Worm (Caenorhabditis elegans) whole organism, L4 larva: Measurements from ENCODE around the gene cpr-8.

ENCODE experiments used
- F49E8.2 ChIP-seq: sonication (generic microtip); optimal IDR thresholded peaks from 2 replicates; lab custom pipeline; 2016; ENCODE audit warnings: missing compliant biosample characterization, mild to moderate bottlenecking, missing genetic modification characterization, borderline replicate concordance
- R02D3.7 ChIP-seq: fragments of 150-350 bp; sonication (generic microtip); optimal IDR thresholded peaks from 3 replicates; lab custom pipeline; 2014; ENCODE audit warnings: missing biosample characterization, missing genetic modification characterization
- Y105C5A.15 ChIP-seq: fragments of 200-800 bp; sonication (Bioruptor generic); IDR thresholded peaks from 2 replicates; pipeline ENCODE4 v1.3.6; 2022; ENCODE audit warnings: missing genetic modification characterization, missing compliant biosample characterization
- Y5F2A.4 ChIP-seq: fragments of 200-800 bp; sonication (Bioruptor generic); optimal IDR thresholded peaks from 2 replicates; lab custom pipeline; 2018; ENCODE audit warnings: mild to moderate bottlenecking, missing genetic modification characterization, missing compliant biosample characterization
- ZK337.2 ChIP-seq: fragments of 200-800 bp; sonication (Bioruptor generic); IDR thresholded peaks from 2 replicates; pipeline ENCODE4 v1.3.6; 2022; ENCODE audit warnings: missing genetic modification reagents, missing genetic modification characterization, missing compliant biosample characterization
- arid-1 ChIP-seq: fragments of 200-800 bp; sonication (Bioruptor generic); conservative IDR thresholded peaks from 2 replicates; pipeline ENCODE4 v1.3.6; 2022; ENCODE audit warnings: missing genetic modification reagents, missing genetic modification characterization, missing compliant biosample characterization
- attf-4 ChIP-seq: sonication (generic microtip); optimal IDR thresholded peaks from 3 replicates; lab custom pipeline; 2017; ENCODE audit warnings: missing biosample characterization, missing genetic modification characterization
- daf-16 ChIP-seq, 3 experiments: sonication (generic microtip); optimal IDR thresholded peaks; 2 replicates each; lab custom pipeline; 2016 to 2017; ENCODE audit warnings: missing genetic modification characterization in 3 of 3, missing genetic modification reagents in 3 of 3, mild to moderate bottlenecking in 2 of 3, missing compliant biosample characterization in 2 of 3, missing biosample characterization in 1 of 3, moderate library complexity in 1 of 3
- daf-19 ChIP-seq: fragments of 200-800 bp; sonication (Bioruptor generic); conservative IDR thresholded peaks from 2 replicates; pipeline ENCODE4 v1.3.6; 2022; ENCODE audit warnings: missing genetic modification characterization, missing compliant biosample characterization
- daf-8 ChIP-seq: fragments of 200-800 bp; sonication (Bioruptor generic); IDR thresholded peaks from 2 replicates; pipeline ENCODE4 v1.3.6; 2022; ENCODE audit warnings: missing genetic modification characterization, missing compliant biosample characterization
- dmd-6 ChIP-seq: fragments of 200-800 bp; sonication (Bioruptor generic); IDR thresholded peaks from 2 replicates; pipeline ENCODE4 v1.3.6; 2022; ENCODE audit warnings: missing genetic modification reagents, missing genetic modification characterization, missing compliant biosample characterization
- dmd-8 ChIP-seq: fragments of 200-800 bp; sonication (Bioruptor generic); IDR thresholded peaks from 2 replicates; pipeline ENCODE4 v1.3.6; 2022; ENCODE audit warnings: missing genetic modification characterization, missing compliant biosample characterization
- dmd-9 ChIP-seq: fragments of 200-800 bp; sonication (Bioruptor generic); IDR thresholded peaks from 2 replicates; pipeline ENCODE4 v1.3.6; 2022; ENCODE audit warnings: missing genetic modification reagents, missing genetic modification characterization, missing compliant biosample characterization
- dve-1 ChIP-seq: sonication (generic microtip); optimal IDR thresholded peaks from 2 replicates; lab custom pipeline; 2017; ENCODE audit warnings: antibody characterized with exemption, mild to moderate bottlenecking, missing genetic modification characterization, missing compliant biosample characterization; ENCODE audit not compliant: insufficient read depth
- fos-1 ChIP-seq: fragments of 150-350 bp; optimal IDR thresholded peaks from 2 replicates; lab custom pipeline; 2014; ENCODE audit warnings: missing biosample characterization, missing genetic modification characterization
- hif-1 ChIP-seq, 2 experiments: sonication (generic microtip); optimal IDR thresholded peaks; 2 replicates each; lab custom pipeline; 2016 to 2017; ENCODE audit warnings: missing compliant biosample characterization in 2 of 2, missing genetic modification characterization in 2 of 2, missing genetic modification reagents in 2 of 2, missing genotype in 2 of 2, mild to moderate bottlenecking in 1 of 2
- hlh-11 ChIP-seq: fragments of 200-800 bp; sonication (Bioruptor generic); optimal IDR thresholded peaks from 2 replicates; lab custom pipeline; 2018; ENCODE audit warnings: mild to moderate bottlenecking, missing genetic modification characterization, missing compliant biosample characterization
- hmg-1.1 ChIP-seq: fragments of 200-800 bp; sonication (Bioruptor generic); IDR thresholded peaks from 2 replicates; pipeline ENCODE4 v1.3.6; 2022; ENCODE audit warnings: missing genetic modification reagents, missing genetic modification characterization, missing compliant biosample characterization
- lin-15B ChIP-seq: fragments of 150-350 bp; sonication (generic microtip); optimal IDR thresholded peaks from 3 replicates; lab custom pipeline; 2014; ENCODE audit warnings: missing biosample characterization, missing genetic modification characterization
- lin-29 ChIP-seq: fragments of 200-800 bp; sonication (Bioruptor generic); IDR thresholded peaks from 2 replicates; pipeline ENCODE4 v1.3.6; 2022; ENCODE audit warnings: missing genetic modification reagents, missing genetic modification characterization, missing compliant biosample characterization
- lin-38 ChIP-seq: fragments of 200-800 bp; sonication (Bioruptor generic); IDR thresholded peaks from 2 replicates; pipeline ENCODE4 v1.3.6; 2022; ENCODE audit warnings: missing genetic modification reagents, missing genetic modification characterization, missing compliant biosample characterization
- lsy-2 ChIP-seq, 2 experiments: fragments of 150-350 bp in 1 of 2; sonication (generic microtip) in 1 of 2; optimal IDR thresholded peaks; 2 replicates each; lab custom pipeline; 2014 to 2017; ENCODE audit warnings: missing biosample characterization in 2 of 2, missing genetic modification characterization in 2 of 2
- madf-5 ChIP-seq, 2 experiments: fragments of 200-800 bp; sonication (Bioruptor generic); IDR thresholded peaks; 2 replicates each; pipeline ENCODE4 v1.3.6; 2022; ENCODE audit warnings: missing compliant biosample characterization in 2 of 2, missing genetic modification characterization in 2 of 2
- mdl-1 ChIP-seq, 2 experiments: fragments of 150-350 bp in 1 of 2; sonication (generic microtip) in 1 of 2; optimal IDR thresholded peaks; 2 replicates each; lab custom pipeline; 2014 to 2017; ENCODE audit warnings: missing biosample characterization in 2 of 2, missing genetic modification characterization in 2 of 2
- mes-2 ChIP-seq: sonication (generic microtip); optimal IDR thresholded peaks from 2 replicates; lab custom pipeline; 2016; ENCODE audit warnings: missing genotype, mild to moderate bottlenecking, missing genetic modification characterization, missing compliant biosample characterization; ENCODE audit not compliant: poor library complexity, severe bottlenecking
- nhr-11 ChIP-seq: fragments of 150-350 bp; optimal IDR thresholded peaks from 2 replicates; lab custom pipeline; 2014; ENCODE audit warnings: missing biosample characterization, missing genetic modification characterization
- nhr-25 ChIP-seq: sonication (generic microtip); optimal IDR thresholded peaks from 2 replicates; lab custom pipeline; 2017; ENCODE audit warnings: missing genetic modification characterization, mild to moderate bottlenecking, missing compliant biosample characterization, antibody characterized with exemption, moderate library complexity, borderline replicate concordance; ENCODE audit not compliant: insufficient read depth
- nhr-28 ChIP-seq: fragments of 150-350 bp; optimal IDR thresholded peaks from 2 replicates; lab custom pipeline; 2014; ENCODE audit warnings: missing biosample characterization, missing genetic modification characterization
- nhr-41 ChIP-seq: fragments of 200-800 bp; sonication (Bioruptor generic); IDR thresholded peaks from 2 replicates; pipeline ENCODE4 v1.3.6; 2022; ENCODE audit warnings: missing genetic modification reagents, missing genetic modification characterization, missing compliant biosample characterization
- nhr-42 ChIP-seq: fragments of 200-800 bp; sonication (Bioruptor generic); IDR thresholded peaks from 2 replicates; pipeline ENCODE4 v1.3.6; 2022; ENCODE audit warnings: missing genetic modification characterization, missing compliant biosample characterization
- nhr-6 ChIP-seq: fragments of 150-350 bp; optimal IDR thresholded peaks from 2 replicates; lab custom pipeline; 2014; ENCODE audit warnings: missing biosample characterization, missing genetic modification characterization
- pqm-1 ChIP-seq: sonication (generic microtip); optimal IDR thresholded peaks from 2 replicates; lab custom pipeline; 2017; ENCODE audit warnings: missing biosample characterization, missing genetic modification characterization
- sdz-12 ChIP-seq: fragments of 200-800 bp; sonication (Bioruptor generic); optimal IDR thresholded peaks from 2 replicates; lab custom pipeline; 2018; ENCODE audit warnings: mild to moderate bottlenecking, missing genetic modification characterization, missing compliant biosample characterization
- skn-1 ChIP-seq: fragments of 150-350 bp; optimal IDR thresholded peaks from 2 replicates; lab custom pipeline; 2014; ENCODE audit warnings: missing biosample characterization, missing genetic modification characterization
- tra-1 ChIP-seq: fragments of 200-800 bp; sonication (Bioruptor generic); IDR thresholded peaks from 2 replicates; pipeline ENCODE4 v1.3.6; 2022; ENCODE audit warnings: missing genetic modification reagents, missing genetic modification characterization, missing compliant biosample characterization
- unc-39 ChIP-seq: sonication (generic microtip); optimal IDR thresholded peaks from 2 replicates; lab custom pipeline; 2017; ENCODE audit warnings: missing biosample characterization, missing genetic modification characterization
- unc-62 ChIP-seq, 3 experiments: fragments of 150-350 bp in 1 of 3; sonication (generic microtip); optimal IDR thresholded peaks in 2 of 3; peaks in 1 of 3; 1 replicate in 1 of 3; 2 replicates in 2 of 3; lab custom pipeline; 2014 to 2017; ENCODE audit warnings: missing biosample characterization in 3 of 3, missing genetic modification characterization in 3 of 3, missing genetic modification reagents in 3 of 3, missing genotype in 1 of 3
- zfp-3 ChIP-seq: fragments of 200-800 bp; sonication (Bioruptor generic); conservative IDR thresholded peaks from 2 replicates; pipeline ENCODE4 v1.3.6; 2022; ENCODE audit warnings: missing genetic modification reagents, missing genetic modification characterization, missing compliant biosample characterization
- zip-2 ChIP-seq: fragments of 150-350 bp; optimal IDR thresholded peaks from 2 replicates; lab custom pipeline; 2014; ENCODE audit warnings: missing biosample characterization, missing genetic modification characterization
- ztf-7 ChIP-seq: fragments of 150-350 bp; optimal IDR thresholded peaks from 2 replicates; lab custom pipeline; 2014; ENCODE audit warnings: missing biosample characterization, missing genetic modification characterization

Gene cpr-8

ce11 chrV:1154472-1155278, 20.3 kb downstream of the cpr-8 start (continued):
- TF ChIP-seq nhr-6 (tag; lab: Kevin White, UChicago), result peak; percentile 6
- no peak for TF ChIP-seq lin-15B (tag; lab: Kevin White, UChicago)
- no peak for TF ChIP-seq Y5F2A.4 (GFP tag; lab: Kevin White, UChicago)
- no peak for TF ChIP-seq Y105C5A.15 (GFP tag; lab: Robert Waterston, UW)
- TF ChIP-seq nhr-11, result no peak
- TF ChIP-seq dmd-8 (GFP tag; lab: Robert Waterston, UW), result no peak
- TF ChIP-seq mdl-1 (tag; optimal IDR thresholded peaks at IDR 0.05; lab: Kevin White, UChicago), result no peak
- TF ChIP-seq tra-1 (GFP tag; lab: Robert Waterston, UW), result peak; percentile 37; the same call in 1 of the 2 replicates
- TF ChIP-seq skn-1, result no peak
- TF ChIP-seq fos-1 (tag; lab: Kevin White, UChicago), result no peak

ce11 chrV:1155914-1156313, 21.5 kb downstream of the cpr-8 start, which contains the start of gene cmd-1:
Gene cmd-1, plus strand, starts transcription at chrV:1156271.
- TF ChIP-seq daf-19 (GFP tag; lab: Robert Waterston, UW) (no peak), dmd-6 (peak; percentile 49), unc-62 (GFP tag; optimal IDR thresholded peaks at IDR 0.05 in 1 of 2; lab: Kevin White, UChicago) (no peak), unc-62 (tag; optimal IDR thresholded peaks at IDR 0.05; lab: Kevin White, UChicago) (no peak), nhr-42 (GFP tag; lab: Robert Waterston, UW) (no peak), R02D3.7 (tag; lab: Kevin White, UChicago) (no peak), lin-29 (no peak), ztf-7 (tag; lab: Kevin White, UChicago) (no peak), madf-5 (GFP tag; IDR thresholded peaks at IDR 0.05; lab: Robert Waterston, UW) (no peak), nhr-28 (peak; percentile 74), dve-1 (tag; lab: Kevin White, UChicago) (peak; percentile 22), zip-2 (no peak), daf-8 (GFP tag; lab: Robert Waterston, UW) (no peak), F49E8.2 (no peak), nhr-41 (no peak), pqm-1 (tag; lab: Kevin White, UChicago) (peak; percentile 36), dmd-9 (GFP tag; lab: Robert Waterston, UW) (no peak), mes-2 (tag; lab: Kevin White, UChicago) (no peak), zfp-3 (no peak), nhr-25 (tag; lab: Kevin White, UChicago) (no peak), arid-1 (0 out of 2 replicates have a peak, but pooled peaks have one; percentile 23), unc-39 (tag; lab: Kevin White, UChicago) (no peak), attf-4 (tag; lab: Kevin White, UChicago) (no peak), ZK337.2 (GFP tag; lab: Robert Waterston, UW) (no peak), hmg-1.1 (no peak), daf-16 (GFP tag; optimal IDR thresholded peaks at IDR 0.05; lab: Kevin White, UChicago) (no peak), daf-16 (tag; optimal IDR thresholded peaks at IDR 0.05; lab: Kevin White, UChicago) (peak; percentile 81), sdz-12 (GFP tag; lab: Kevin White, UChicago) (no peak), lin-38 (peak; percentile 30; the same call in 1 of the 2 replicates), hlh-11 (tag; lab: Kevin White, UChicago) (peak; percentile 28), lsy-2 (tag; optimal IDR thresholded peaks at IDR 0.05; lab: Kevin White, UChicago) (peak in 1 of 2 experiments; percentile 31), hif-1 (tag; optimal IDR thresholded peaks at IDR 0.05; lab: Kevin White, UChicago) (no peak)
